Worm (Caenorhabditis elegans) whole organism, L4 larva: ENCODE measurements around the gene Y43F8B.22.
A peak's percentile ranks its signal among the peaks of the same experiment; 100 is the strongest.

ENCODE experiments used
- F10B5.3 ChIP-seq: sonication (generic microtip); optimal IDR thresholded peaks from 2 replicates; lab custom pipeline; 2016; ENCODE audit warnings: mild to moderate bottlenecking, missing genetic modification characterization, missing compliant biosample characterization
- R02D3.7 ChIP-seq: fragments of 150-350 bp; sonication (generic microtip); optimal IDR thresholded peaks from 3 replicates; lab custom pipeline; 2014; ENCODE audit warnings: missing biosample characterization, missing genetic modification characterization
- aly-2 ChIP-seq: sonication (generic microtip); optimal IDR thresholded peaks from 2 replicates; lab custom pipeline; 2018; ENCODE audit warnings: missing biosample characterization, missing genetic modification characterization
- attf-4 ChIP-seq: sonication (generic microtip); optimal IDR thresholded peaks from 3 replicates; lab custom pipeline; 2017; ENCODE audit warnings: missing biosample characterization, missing genetic modification characterization
- ceh-28 ChIP-seq: fragments of 150-350 bp; optimal IDR thresholded peaks from 2 replicates; lab custom pipeline; 2014; ENCODE audit warnings: missing biosample characterization, missing genetic modification reagents, missing genetic modification characterization
- ceh-82 ChIP-seq: sonication (generic microtip); optimal IDR thresholded peaks from 2 replicates; lab custom pipeline; 2017; ENCODE audit warnings: missing biosample characterization, missing genetic modification characterization
- ctbp-1 ChIP-seq: fragments of 200-800 bp; sonication (Bioruptor generic); IDR thresholded peaks from 2 replicates; pipeline ENCODE4 v1.3.6; 2022; ENCODE audit warnings: missing genetic modification reagents, missing genetic modification characterization, missing compliant biosample characterization
- daf-8 ChIP-seq: fragments of 200-800 bp; sonication (Bioruptor generic); IDR thresholded peaks from 2 replicates; pipeline ENCODE4 v1.3.6; 2022; ENCODE audit warnings: missing genetic modification characterization, missing compliant biosample characterization
- dmd-9 ChIP-seq: fragments of 200-800 bp; sonication (Bioruptor generic); IDR thresholded peaks from 2 replicates; pipeline ENCODE4 v1.3.6; 2022; ENCODE audit warnings: missing genetic modification reagents, missing genetic modification characterization, missing compliant biosample characterization
- dpl-1 ChIP-seq: fragments of 150-350 bp; optimal IDR thresholded peaks from 2 replicates; lab custom pipeline; 2014; ENCODE audit warnings: missing biosample characterization, missing genetic modification reagents, missing genetic modification characterization
- duxl-1 ChIP-seq: sonication (generic microtip); optimal IDR thresholded peaks from 2 replicates; lab custom pipeline; 2016; ENCODE audit warnings: mild to moderate bottlenecking, missing genetic modification characterization, moderate library complexity, missing compliant biosample characterization; ENCODE audit not compliant: poor library complexity
- egl-27 ChIP-seq: sonication (generic microtip); optimal IDR thresholded peaks from 3 replicates; lab custom pipeline; 2017; ENCODE audit warnings: missing biosample characterization, missing genetic modification reagents, missing genetic modification characterization
- fos-1 ChIP-seq: fragments of 150-350 bp; optimal IDR thresholded peaks from 2 replicates; lab custom pipeline; 2014; ENCODE audit warnings: missing biosample characterization, missing genetic modification characterization
- lim-7 ChIP-seq: fragments of 200-800 bp; sonication (Bioruptor generic); IDR thresholded peaks from 2 replicates; pipeline ENCODE4 v1.3.6; 2022; ENCODE audit warnings: missing genetic modification characterization, missing compliant biosample characterization
- lin-1 ChIP-seq: fragments of 200-800 bp; sonication (Bioruptor generic); IDR thresholded peaks from 2 replicates; pipeline ENCODE4 v1.3.6; 2022; ENCODE audit warnings: missing genetic modification reagents, missing genetic modification characterization, missing compliant biosample characterization
- lin-13 ChIP-seq: fragments of 150-350 bp; optimal IDR thresholded peaks from 2 replicates; lab custom pipeline; 2014; ENCODE audit warnings: missing biosample characterization, missing genetic modification reagents, missing genetic modification characterization
- lin-29 ChIP-seq: fragments of 200-800 bp; sonication (Bioruptor generic); IDR thresholded peaks from 2 replicates; pipeline ENCODE4 v1.3.6; 2022; ENCODE audit warnings: missing genetic modification reagents, missing genetic modification characterization, missing compliant biosample characterization
- lin-38 ChIP-seq: fragments of 200-800 bp; sonication (Bioruptor generic); IDR thresholded peaks from 2 replicates; pipeline ENCODE4 v1.3.6; 2022; ENCODE audit warnings: missing genetic modification reagents, missing genetic modification characterization, missing compliant biosample characterization
- lir-3 ChIP-seq: sonication (generic microtip); optimal IDR thresholded peaks from 2 replicates; lab custom pipeline; 2016; ENCODE audit warnings: mild to moderate bottlenecking, missing genetic modification characterization, missing compliant biosample characterization
- lsy-2 ChIP-seq, 2 experiments: fragments of 150-350 bp in 1 of 2; sonication (generic microtip) in 1 of 2; optimal IDR thresholded peaks; 2 replicates each; lab custom pipeline; 2014 to 2017; ENCODE audit warnings: missing biosample characterization in 2 of 2, missing genetic modification characterization in 2 of 2
- mdl-1 ChIP-seq, 2 experiments: fragments of 150-350 bp in 1 of 2; sonication (generic microtip) in 1 of 2; optimal IDR thresholded peaks; 2 replicates each; lab custom pipeline; 2014 to 2017; ENCODE audit warnings: missing biosample characterization in 2 of 2, missing genetic modification characterization in 2 of 2
- mep-1 ChIP-seq: fragments of 150-350 bp; sonication (generic microtip); optimal IDR thresholded peaks from 3 replicates; lab custom pipeline; 2014; ENCODE audit warnings: missing biosample characterization, missing genetic modification characterization
- mes-2 ChIP-seq: sonication (generic microtip); optimal IDR thresholded peaks from 2 replicates; lab custom pipeline; 2016; ENCODE audit warnings: missing genotype, mild to moderate bottlenecking, missing genetic modification characterization, missing compliant biosample characterization; ENCODE audit not compliant: poor library complexity, severe bottlenecking
- mxl-3 ChIP-seq: fragments of 200-800 bp; sonication (Bioruptor generic); optimal IDR thresholded peaks from 2 replicates; lab custom pipeline; 2018; ENCODE audit warnings: mild to moderate bottlenecking, missing genetic modification characterization, missing compliant biosample characterization
- nhr-10 ChIP-seq: fragments of 150-350 bp; optimal IDR thresholded peaks from 2 replicates; lab custom pipeline; 2014; ENCODE audit warnings: missing biosample characterization, missing genetic modification characterization
- nhr-102 ChIP-seq: sonication (generic microtip); optimal IDR thresholded peaks from 2 replicates; lab custom pipeline; 2016; ENCODE audit warnings: mild to moderate bottlenecking, missing genetic modification characterization, moderate library complexity, missing compliant biosample characterization
- nhr-28 ChIP-seq: fragments of 150-350 bp; optimal IDR thresholded peaks from 2 replicates; lab custom pipeline; 2014; ENCODE audit warnings: missing biosample characterization, missing genetic modification characterization
- nhr-42 ChIP-seq: fragments of 200-800 bp; sonication (Bioruptor generic); IDR thresholded peaks from 2 replicates; pipeline ENCODE4 v1.3.6; 2022; ENCODE audit warnings: missing genetic modification characterization, missing compliant biosample characterization
- nhr-6 ChIP-seq: fragments of 150-350 bp; optimal IDR thresholded peaks from 2 replicates; lab custom pipeline; 2014; ENCODE audit warnings: missing biosample characterization, missing genetic modification characterization
- nhr-77 ChIP-seq: fragments of 150-350 bp; optimal IDR thresholded peaks from 2 replicates; lab custom pipeline; 2014; ENCODE audit warnings: missing biosample characterization, missing genetic modification characterization
- pha-4 ChIP-seq, 2 experiments: fragments of 150-350 bp in 1 of 2; fragments of 200-800 bp in 1 of 2; sonication (Bioruptor generic) in 1 of 2; IDR thresholded peaks in 1 of 2; optimal IDR thresholded peaks in 1 of 2; 2 replicates each; pipeline versions ENCODE4 v1.3.6 to Lab custom; 2014 to 2022; ENCODE audit warnings: missing genetic modification characterization in 2 of 2, missing genetic modification reagents in 2 of 2, missing biosample characterization in 1 of 2, missing compliant biosample characterization in 1 of 2
- pqm-1 ChIP-seq: sonication (generic microtip); optimal IDR thresholded peaks from 2 replicates; lab custom pipeline; 2017; ENCODE audit warnings: missing biosample characterization, missing genetic modification characterization
- rbr-2 ChIP-seq: sonication (generic microtip); optimal IDR thresholded peaks from 2 replicates; lab custom pipeline; 2016; ENCODE audit warnings: missing genotype, missing genetic modification characterization, missing compliant biosample characterization
- sdz-12 ChIP-seq: fragments of 200-800 bp; sonication (Bioruptor generic); optimal IDR thresholded peaks from 2 replicates; lab custom pipeline; 2018; ENCODE audit warnings: mild to moderate bottlenecking, missing genetic modification characterization, missing compliant biosample characterization
- set-16 ChIP-seq: fragments of 200-800 bp; sonication (Bioruptor generic); IDR thresholded peaks from 2 replicates; pipeline ENCODE4 v1.3.6; 2022; ENCODE audit warnings: missing genetic modification reagents, missing genetic modification characterization, missing compliant biosample characterization
- spr-1 ChIP-seq: sonication (generic microtip); optimal IDR thresholded peaks from 2 replicates; lab custom pipeline; 2016; ENCODE audit warnings: mild to moderate bottlenecking, missing genetic modification characterization, missing compliant biosample characterization
- tag-97 ChIP-seq: fragments of 200-800 bp; sonication (Bioruptor generic); IDR thresholded peaks from 2 replicates; pipeline ENCODE4 v1.3.6; 2022; ENCODE audit warnings: missing genetic modification characterization, missing compliant biosample characterization
- unc-130 ChIP-seq: sonication (generic microtip); optimal IDR thresholded peaks from 2 replicates; lab custom pipeline; 2016; ENCODE audit warnings: missing genetic modification reagents, missing genetic modification characterization, missing compliant biosample characterization
- unc-62 ChIP-seq, 3 experiments: fragments of 150-350 bp in 1 of 3; sonication (generic microtip); optimal IDR thresholded peaks in 2 of 3; peaks in 1 of 3; 1 replicate in 1 of 3; 2 replicates in 2 of 3; lab custom pipeline; 2014 to 2017; ENCODE audit warnings: missing biosample characterization in 3 of 3, missing genetic modification characterization in 3 of 3, missing genetic modification reagents in 3 of 3, missing genotype in 1 of 3
- vab-7 ChIP-seq: fragments of 200-800 bp; sonication (Bioruptor generic); IDR thresholded peaks from 2 replicates; pipeline ENCODE4 v1.3.6; 2022; ENCODE audit warnings: missing genetic modification reagents, missing genetic modification characterization, missing compliant biosample characterization
- zfp-3 ChIP-seq: fragments of 200-800 bp; sonication (Bioruptor generic); conservative IDR thresholded peaks from 2 replicates; pipeline ENCODE4 v1.3.6; 2022; ENCODE audit warnings: missing genetic modification reagents, missing genetic modification characterization, missing compliant biosample characterization
- ztf-7 ChIP-seq: fragments of 150-350 bp; optimal IDR thresholded peaks from 2 replicates; lab custom pipeline; 2014; ENCODE audit warnings: missing biosample characterization, missing genetic modification characterization

Gene Y43F8B.22

ce11 chrV:19510925-19511324, 28.3 kb downstream of the Y43F8B.22 start:
- TF ChIP-seq duxl-1 = no peak
- TF ChIP-seq set-16 (GFP tag; lab: Robert Waterston, UW) = peak; percentile 63

- TF ChIP-seq dpl-1 (no peak), nhr-28 (tag; lab: Kevin White, UChicago) (no peak), lin-13 (no peak), lin-1 (GFP tag; lab: Robert Waterston, UW) (no peak), vab-7 (no peak), nhr-77 (no peak), tag-97 (GFP tag; lab: Robert Waterston, UW) (no peak), unc-130 (no peak), ctbp-1 (no peak), rbr-2 (no peak)
Observed at ce11 chrV:19512260-19512947, 29.8 kb downstream of the Y43F8B.22 start, which contains the start of gene Y43F8B.19. Gene Y43F8B.19 (minus strand): TSS chrV:19512310.

- TF ChIP-seq nhr-42 (GFP tag; lab: Robert Waterston, UW) = no peak
- no peak for TF ChIP-seq lsy-2 (tag; optimal IDR thresholded peaks at IDR 0.05; lab: Kevin White, UChicago)
- no peak for TF ChIP-seq ztf-7 (tag; lab: Kevin White, UChicago)
- no peak for TF ChIP-seq nhr-10 (tag; lab: Kevin White, UChicago)
- no peak for TF ChIP-seq nhr-77
- no peak for TF ChIP-seq mes-2
- TF ChIP-seq F10B5.3 (tag; lab: Kevin White, UChicago) = no peak
- TF ChIP-seq fos-1 = no peak
- TF ChIP-seq pha-4 (GFP tag; IDR thresholded peaks at IDR 0.05; lab: Robert Waterston, UW) = no peak
- TF ChIP-seq pha-4 (tag; optimal IDR thresholded peaks at IDR 0.05; lab: Kevin White, UChicago) = no peak
- TF ChIP-seq mdl-1 (tag; optimal IDR thresholded peaks at IDR 0.05; lab: Kevin White, UChicago) = no peak
- no peak for TF ChIP-seq mep-1 (tag; lab: Kevin White, UChicago)
- no peak for TF ChIP-seq aly-2 (tag; lab: Kevin White, UChicago)
- TF ChIP-seq spr-1 (tag; lab: Kevin White, UChicago) = no peak
- no peak for TF ChIP-seq nhr-6 (tag; lab: Kevin White, UChicago)
- TF ChIP-seq lim-7 = no peak
- TF ChIP-seq zfp-3 (GFP tag; lab: Robert Waterston, UW) = no peak
- TF ChIP-seq egl-27 (tag; lab: Kevin White, UChicago) = no peak
- no peak for TF ChIP-seq lin-29 (GFP tag; lab: Robert Waterston, UW)
- no peak for TF ChIP-seq lin-38 (GFP tag; lab: Robert Waterston, UW)
Observed at ce11 chrV:19513552-19513951, 30.9 kb downstream of the Y43F8B.22 start, which contains the start of gene phy-4. Gene phy-4 (minus strand): TSS chrV:19513652.

- peak; percentile 64 for TF ChIP-seq set-16 (GFP tag; lab: Robert Waterston, UW)
- TF ChIP-seq, all 104 proteins: peak for 1; not testable (repeated sequence) for 103
Observed at ce11 chrV:19517611-19518360, 35.2 kb downstream of the Y43F8B.22 start.

ce11 chrV:19518468-19519168, 36.0 kb downstream of the Y43F8B.22 start:
- TF ChIP-seq nhr-28 (tag; lab: Kevin White, UChicago) (peak; percentile 61), egl-27 (tag; lab: Kevin White, UChicago) (no peak), dmd-9 (no peak), vab-7 (no peak), nhr-102 (no peak), R02D3.7 (tag; lab: Kevin White, UChicago) (no peak), ceh-82 (tag; lab: Kevin White, UChicago) (no peak), mxl-3 (peak; percentile 27), pqm-1 (tag; lab: Kevin White, UChicago) (peak; percentile 71), lir-3 (tag; lab: Kevin White, UChicago) (no peak), attf-4 (no peak), unc-62 (GFP tag; optimal IDR thresholded peaks at IDR 0.05 in 1 of 2; lab: Kevin White, UChicago) (no peak), unc-62 (tag; optimal IDR thresholded peaks at IDR 0.05; lab: Kevin White, UChicago) (no peak), sdz-12 (GFP tag; lab: Kevin White, UChicago) (no peak), daf-8 (no peak), ceh-28 (peak; percentile 83)
